Worm (Caenorhabditis elegans): Measurements from ENCODE around the gene C23H5.15.

C23H5.15 gene

ce11 chrIV:2102793-2103192 is at the start of gene C23H5.15:
Gene C23H5.15 (minus strand): TSS chrIV:2102893.
- TF ChIP-seq flt-1 (GFP tag; IDR thresholded peaks at IDR 0.05) (no peak), F13C5.2 (tag; optimal IDR thresholded peaks at IDR 0.05) (no peak), ama-1 (optimal IDR thresholded peaks at IDR 0.05) (no peak), sea-1 (GFP tag; conservative IDR thresholded peaks at IDR 0.05) (no peak), ets-7 (tag; optimal IDR thresholded peaks at IDR 0.05) (no peak), ceh-36 (tag; optimal IDR thresholded peaks at IDR 0.05) (no peak), hmg-4 (GFP tag; optimal IDR thresholded peaks at IDR 0.05) (no peak), pes-1 (GFP tag; IDR thresholded peaks at IDR 0.05) (no peak), ceh-13 (GFP tag; optimal IDR thresholded peaks at IDR 0.05) (no peak), B0310.2 (tag; optimal IDR thresholded peaks at IDR 0.05) (no peak), hnd-1 (tag; optimal IDR thresholded peaks at IDR 0.05) (no peak), tbx-11 (GFP tag; IDR thresholded peaks at IDR 0.05) (no peak), tbx-37 (GFP tag; conservative IDR thresholded peaks at IDR 0.05) (no peak), aly-1 (tag; optimal IDR thresholded peaks at IDR 0.05) (no peak), hmbx-1 (tag; optimal IDR thresholded peaks at IDR 0.05) (no peak), scrt-1 (GFP tag; IDR thresholded peaks at IDR 0.05) (no peak)

- TF ChIP-seq hmg-4 (GFP tag; optimal IDR thresholded peaks at IDR 0.05): no peak
- TF ChIP-seq ceh-36 (tag; optimal IDR thresholded peaks at IDR 0.05): no peak
- no peak for TF ChIP-seq ets-7 (tag; optimal IDR thresholded peaks at IDR 0.05)
- no peak for TF ChIP-seq ama-1 (optimal IDR thresholded peaks at IDR 0.05)
- no peak for TF ChIP-seq B0310.2 (tag; optimal IDR thresholded peaks at IDR 0.05)
- no peak for TF ChIP-seq tra-4 (tag; optimal IDR thresholded peaks at IDR 0.05)
- no peak for TF ChIP-seq tbx-11 (GFP tag; IDR thresholded peaks at IDR 0.05)
- TF ChIP-seq scrt-1 (GFP tag; IDR thresholded peaks at IDR 0.05): no peak
- no peak for TF ChIP-seq pes-1 (GFP tag; IDR thresholded peaks at IDR 0.05)
- TF ChIP-seq sea-1 (GFP tag; conservative IDR thresholded peaks at IDR 0.05): no peak
- no peak for TF ChIP-seq hnd-1 (tag; optimal IDR thresholded peaks at IDR 0.05)
- TF ChIP-seq flt-1 (GFP tag; IDR thresholded peaks at IDR 0.05): no peak
- TF ChIP-seq hmbx-1 (tag; optimal IDR thresholded peaks at IDR 0.05): no peak
- TF ChIP-seq F13C5.2 (tag; optimal IDR thresholded peaks at IDR 0.05): no peak
- TF ChIP-seq aly-1 (tag; optimal IDR thresholded peaks at IDR 0.05): no peak
- TF ChIP-seq ceh-13 (GFP tag; optimal IDR thresholded peaks at IDR 0.05): no peak
These were observed 46.6 kb upstream of the C23H5.15 start, which contains the start of gene C54E4.5 for ce11 chrIV:2149247-2149756. Gene C54E4.5 (minus strand): TSS chrIV:2149297.

ce11 chrIV:2142320-2142719 is 39.6 kb upstream of the C23H5.15 start:
- TF ChIP-seq sea-1 (GFP tag; conservative IDR thresholded peaks at IDR 0.05) (no peak), flt-1 (GFP tag; IDR thresholded peaks at IDR 0.05) (no peak), ceh-36 (tag; optimal IDR thresholded peaks at IDR 0.05) (no peak), pes-1 (GFP tag; IDR thresholded peaks at IDR 0.05) (no peak), aly-1 (tag; optimal IDR thresholded peaks at IDR 0.05) (no peak), hnd-1 (tag; optimal IDR thresholded peaks at IDR 0.05) (no peak), ama-1 (optimal IDR thresholded peaks at IDR 0.05) (no peak), tbx-37 (GFP tag; conservative IDR thresholded peaks at IDR 0.05) (no peak), hmg-4 (GFP tag; optimal IDR thresholded peaks at IDR 0.05) (no peak), tra-4 (tag; optimal IDR thresholded peaks at IDR 0.05) (no peak), F13C5.2 (tag; optimal IDR thresholded peaks at IDR 0.05) (no peak), hmbx-1 (tag; optimal IDR thresholded peaks at IDR 0.05) (no peak), scrt-1 (GFP tag; IDR thresholded peaks at IDR 0.05) (no peak), tbx-11 (GFP tag; IDR thresholded peaks at IDR 0.05) (no peak), ceh-13 (GFP tag; optimal IDR thresholded peaks at IDR 0.05) (no peak), ets-7 (tag; optimal IDR thresholded peaks at IDR 0.05) (no peak), B0310.2 (tag; optimal IDR thresholded peaks at IDR 0.05) (no peak)

ce11 chrIV:2140543-2140942 is 37.9 kb upstream of the C23H5.15 start, which contains the start of gene C54E4.12:
Gene C54E4.12 (minus strand): TSS chrIV:2140643.
- TF ChIP-seq pes-1 (GFP tag; IDR thresholded peaks at IDR 0.05): no peak
- TF ChIP-seq F13C5.2 (tag; optimal IDR thresholded peaks at IDR 0.05): no peak
- no peak for TF ChIP-seq ama-1 (optimal IDR thresholded peaks at IDR 0.05)
- TF ChIP-seq hmg-4 (GFP tag; optimal IDR thresholded peaks at IDR 0.05): no peak
- no peak for TF ChIP-seq ets-7 (tag; optimal IDR thresholded peaks at IDR 0.05)
- TF ChIP-seq hnd-1 (tag; optimal IDR thresholded peaks at IDR 0.05): no peak
- TF ChIP-seq ceh-36 (tag; optimal IDR thresholded peaks at IDR 0.05): no peak
- no peak for TF ChIP-seq tbx-11 (GFP tag; IDR thresholded peaks at IDR 0.05)
- no peak for TF ChIP-seq tbx-37 (GFP tag; conservative IDR thresholded peaks at IDR 0.05)
- TF ChIP-seq tra-4 (tag; optimal IDR thresholded peaks at IDR 0.05): no peak

ce11 chrIV:2137478-2137877 is 34.8 kb upstream of the C23H5.15 start:
- TF ChIP-seq B0310.2 (tag; optimal IDR thresholded peaks at IDR 0.05): no peak
- TF ChIP-seq hmg-4 (GFP tag; optimal IDR thresholded peaks at IDR 0.05): no peak
- no peak for TF ChIP-seq tbx-37 (GFP tag; conservative IDR thresholded peaks at IDR 0.05)
- TF ChIP-seq ama-1 (optimal IDR thresholded peaks at IDR 0.05): no peak
- TF ChIP-seq scrt-1 (GFP tag; IDR thresholded peaks at IDR 0.05): no peak
- TF ChIP-seq ceh-36 (tag; optimal IDR thresholded peaks at IDR 0.05): no peak
- no peak for TF ChIP-seq aly-1 (tag; optimal IDR thresholded peaks at IDR 0.05)
- no peak for TF ChIP-seq hnd-1 (tag; optimal IDR thresholded peaks at IDR 0.05)
- no peak for TF ChIP-seq pes-1 (GFP tag; IDR thresholded peaks at IDR 0.05)
- TF ChIP-seq ceh-13 (GFP tag; optimal IDR thresholded peaks at IDR 0.05): no peak
- no peak for TF ChIP-seq tbx-11 (GFP tag; IDR thresholded peaks at IDR 0.05)
- TF ChIP-seq hmbx-1 (tag; optimal IDR thresholded peaks at IDR 0.05): no peak

ce11 chrIV:2136607-2137006 is 33.9 kb upstream of the C23H5.15 start, which contains the start of gene test-1:
Gene test-1 (plus strand): TSS chrIV:2136951.
- no peak for TF ChIP-seq B0310.2 (tag; optimal IDR thresholded peaks at IDR 0.05)
- no peak for TF ChIP-seq sea-1 (GFP tag; conservative IDR thresholded peaks at IDR 0.05)
- no peak for TF ChIP-seq tbx-11 (GFP tag; IDR thresholded peaks at IDR 0.05)
- no peak for TF ChIP-seq aly-1 (tag; optimal IDR thresholded peaks at IDR 0.05)
- no peak for TF ChIP-seq hmg-4 (GFP tag; optimal IDR thresholded peaks at IDR 0.05)
- TF ChIP-seq tbx-37 (GFP tag; conservative IDR thresholded peaks at IDR 0.05): no peak
- no peak for TF ChIP-seq ceh-36 (tag; optimal IDR thresholded peaks at IDR 0.05)
- no peak for TF ChIP-seq ceh-13 (GFP tag; optimal IDR thresholded peaks at IDR 0.05)
- TF ChIP-seq ets-7 (tag; optimal IDR thresholded peaks at IDR 0.05): no peak

- peak; percentile 57 for TF ChIP-seq pes-1 (GFP tag; IDR thresholded peaks at IDR 0.05)
These were observed 33.2 kb upstream of the C23H5.15 start for ce11 chrIV:2135880-2136279.
